Worm (Caenorhabditis elegans): ENCODE results near the gene gcy-31.

The gcy-31 gene

ce11 chrX:2372134-2372533, 55.2 kb downstream of the gcy-31 start (continued):
- TF ChIP-seq fkh-4 (tag; optimal IDR thresholded peaks at IDR 0.05; ENCODE audit: borderline replicate concordance) (no peak), ets-5 (GFP tag; IDR thresholded peaks at IDR 0.05) (no peak), elt-3 (tag; optimal IDR thresholded peaks at IDR 0.05) (peak in 2 of 6 experiments; percentile 9 to 47), lin-35 (GFP tag; optimal IDR thresholded peaks at IDR 0.05) (peak in 1 of 2 experiments; percentile 30), unc-62 (GFP tag; optimal IDR thresholded peaks at IDR 0.05) (no peak), efl-3 (GFP tag; optimal IDR thresholded peaks at IDR 0.05) (no peak), elt-2 (tag; optimal IDR thresholded peaks at IDR 0.05) (peak; percentile 54), skn-1 (tag; optimal IDR thresholded peaks at IDR 0.05) (no peak), nhr-90 (tag; optimal IDR thresholded peaks at IDR 0.05; ENCODE audit: poor library complexity) (peak; percentile 10), pqm-1 (tag; optimal IDR thresholded peaks at IDR 0.05) (no peak), Y116A8C.19 (tag; optimal IDR thresholded peaks at IDR 0.05; ENCODE audit: borderline replicate concordance) (no peak)

ce11 chrX:2370655-2371054, 56.6 kb downstream of the gcy-31 start:
- TF ChIP-seq elt-2 (tag; optimal IDR thresholded peaks at IDR 0.05): peak; percentile 51
- no peak for TF ChIP-seq lin-13 (GFP tag; optimal IDR thresholded peaks at IDR 0.05)
